Fruit fly (Drosophila melanogaster): Measurements from ENCODE around the gene alphaTub85E.
A peak's percentile ranks its signal among the peaks of the same experiment; 100 is the strongest.

Gene alphaTub85E

dm6 chr3R:9725121-9725956, 7.7 kb downstream of the alphaTub85E start, which contains the start of gene hyd (continued):
- TF ChIP-seq bbx (GFP tag; IDR thresholded peaks at IDR 0.05; ENCODE audit: partially characterized antibody) (peak; percentile 82), CG16863 (GFP tag; optimal IDR thresholded peaks at IDR 0.05) (peak; percentile 24), Sox102F (GFP tag; optimal IDR thresholded peaks at IDR 0.05) (no peak), CG7786 (GFP tag; optimal IDR thresholded peaks at IDR 0.05) (no peak), CG13287 (GFP tag; IDR thresholded peaks at IDR 0.05; ENCODE audit: partially characterized antibody) (peak; percentile 87), Bdp1 (GFP tag; optimal IDR thresholded peaks at IDR 0.05) (no peak), CG6765 (GFP tag; optimal IDR thresholded peaks at IDR 0.05) (no peak), GATAe (GFP tag; conservative IDR thresholded peaks at IDR 0.05) (no peak), Adf1 (GFP tag; IDR thresholded peaks at IDR 0.05) (no peak), CG18476 (GFP tag; optimal IDR thresholded peaks at IDR 0.05) (no peak), HHEX (GFP tag; optimal IDR thresholded peaks at IDR 0.05) (no peak), Med (GFP tag) (peak; percentile 77), tap (tag; optimal IDR thresholded peaks at IDR 0.05) (no peak), Hr51 (GFP tag; optimal IDR thresholded peaks at IDR 0.05) (no peak), CG4360 (GFP tag; IDR thresholded peaks at IDR 0.05) (no peak), D (optimal IDR thresholded peaks at IDR 0.05) (no peak), D (GFP tag; optimal IDR thresholded peaks at IDR 0.05) (no peak), CG31224 (GFP tag; IDR thresholded peaks at IDR 0.05) (no peak), CG15479 (GFP tag; optimal IDR thresholded peaks at IDR 0.05) (peak; percentile 56), CG3163 (GFP tag; optimal IDR thresholded peaks at IDR 0.05) (no peak), Oaz (GFP tag; IDR thresholded peaks at IDR 0.05) (no peak), CG4854 (GFP tag; optimal IDR thresholded peaks at IDR 0.05) (no peak), HmgZ (tag; optimal IDR thresholded peaks at IDR 0.05) (peak; percentile 28), CG17912 (GFP tag; optimal IDR thresholded peaks at IDR 0.05) (no peak), CG12236 (GFP tag; optimal IDR thresholded peaks at IDR 0.05) (no peak), fd96Cb (tag; optimal IDR thresholded peaks at IDR 0.05) (no peak), Atf3 (GFP tag; optimal IDR thresholded peaks at IDR 0.05) (no peak), CG15011 (GFP tag; optimal IDR thresholded peaks at IDR 0.05) (no peak), Tbp (GFP tag; optimal IDR thresholded peaks at IDR 0.05) (no peak), hbn (GFP tag; IDR thresholded peaks at IDR 0.05; ENCODE audit: partially characterized antibody) (peak; percentile 73), Hmr (GFP tag; optimal IDR thresholded peaks at IDR 0.05) (no peak), cwo (GFP tag; optimal IDR thresholded peaks at IDR 0.05) (no peak), Meics (GFP tag; optimal IDR thresholded peaks at IDR 0.05) (no peak), az2 (GFP tag; optimal IDR thresholded peaks at IDR 0.05) (no peak), so (GFP tag; IDR thresholded peaks at IDR 0.05) (no peak), Vsx1 (GFP tag; optimal IDR thresholded peaks at IDR 0.05) (no peak), zen (tag; optimal IDR thresholded peaks at IDR 0.05) (no peak), Ets65A (GFP tag) (no peak), CG32767 (GFP tag; IDR thresholded peaks at IDR 0.05) (no peak), Dp (GFP tag; optimal IDR thresholded peaks at IDR 0.05) (peak; percentile 57), CG12071 (GFP tag; optimal IDR thresholded peaks at IDR 0.05) (no peak), CG3065 (GFP tag; optimal IDR thresholded peaks at IDR 0.05) (no peak), pan (optimal IDR thresholded peaks at IDR 0.05) (no peak), pan (GFP tag; optimal IDR thresholded peaks at IDR 0.05 in 1 of 2, IDR thresholded peaks at IDR 0.05 in 1 of 2) (no peak), CG9609 (GFP tag; optimal IDR thresholded peaks at IDR 0.05) (no peak), oc (tag; optimal IDR thresholded peaks at IDR 0.05) (no peak), CG4617 (GFP tag; optimal IDR thresholded peaks at IDR 0.05; ENCODE audit: borderline replicate concordance) (peak; percentile 88), bsh (GFP tag; optimal IDR thresholded peaks at IDR 0.05) (no peak), Hey (tag; optimal IDR thresholded peaks at IDR 0.05) (no peak), esg (GFP tag; conservative IDR thresholded peaks at IDR 0.05) (no peak)

Measured in whole organism, embryonic.